Fruit fly (Drosophila melanogaster): ENCODE measurements around the gene wkd.

Gene wkd

DNA sequence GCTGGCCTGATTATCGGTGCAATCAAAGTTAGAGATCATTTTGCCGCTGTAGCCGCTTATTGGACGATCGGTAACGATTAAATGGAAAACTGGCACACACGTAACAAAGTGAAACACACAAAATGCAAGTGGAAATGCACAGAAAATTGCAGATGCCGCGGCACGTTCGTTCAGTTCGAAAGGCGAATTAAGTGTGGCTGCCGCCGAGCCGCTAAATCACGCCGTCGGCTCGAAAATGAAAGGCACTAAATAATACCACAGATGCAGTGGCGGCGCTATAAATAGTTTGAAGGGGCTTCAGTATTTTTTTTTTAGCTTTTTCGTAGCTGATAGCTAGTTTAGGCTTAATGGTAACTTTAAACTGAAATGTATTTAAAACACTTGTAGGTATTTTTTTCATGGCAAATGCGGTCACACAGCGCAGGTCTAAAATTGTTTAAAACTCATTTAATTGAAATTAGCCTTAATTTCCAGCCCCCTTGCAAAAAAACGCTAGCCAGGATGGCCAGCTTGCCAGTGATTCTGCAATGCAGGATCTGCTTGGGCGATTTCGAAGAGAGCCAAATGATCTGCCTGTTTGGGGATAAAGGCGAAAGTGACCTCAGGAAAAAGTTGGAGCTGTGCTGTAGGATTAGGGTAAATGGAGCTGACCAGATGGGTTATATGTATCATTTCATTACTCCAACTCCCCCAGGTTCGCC lies 38.5 kb downstream of the wkd start, which contains the start of the genes Jupiter and CG14710:
TSS of gene Jupiter (minus strand) at position 198 of the 701 bp plus-strand sequence.
TSS of gene CG14710 (plus strand) at position 382 of the 701 bp plus-strand sequence.
- TF ChIP-seq rn (GFP tag; IDR thresholded peaks at IDR 0.05) (peak; percentile 44; the same call in 1 of the 2 replicates), EcR (GFP tag; optimal IDR thresholded peaks at IDR 0.05) (peak; percentile 42), CG14655 (GFP tag; optimal IDR thresholded peaks at IDR 0.05) (no peak), CG4496 (GFP tag; IDR thresholded peaks at IDR 0.05) (peak; percentile 58), gl (tag; optimal IDR thresholded peaks at IDR 0.05) (peak; percentile 31), CG15710 (tag; optimal IDR thresholded peaks at IDR 0.05) (peak; percentile 35), CG17806 (tag; optimal IDR thresholded peaks at IDR 0.05) (peak; percentile 39), Snoo (tag; optimal IDR thresholded peaks at IDR 0.05) (peak; percentile 37), CG8159 (tag; optimal IDR thresholded peaks at IDR 0.05) (peak; percentile 41), Ets98B (GFP tag; IDR thresholded peaks at IDR 0.05) (peak; percentile 61; the same call in 1 of the 2 replicates), CG32121 (GFP tag; IDR thresholded peaks at IDR 0.05) (peak; percentile 57; the same call in 1 of the 2 replicates), fd96Ca (GFP tag; IDR thresholded peaks at IDR 0.05) (peak; percentile 51; the same call in 2 of the 3 replicates), Pif1B (GFP tag; optimal IDR thresholded peaks at IDR 0.05) (no peak), CG8301 (tag; optimal IDR thresholded peaks at IDR 0.05) (no peak), CG12605 (GFP tag; IDR thresholded peaks at IDR 0.05) (no peak)

DNA sequence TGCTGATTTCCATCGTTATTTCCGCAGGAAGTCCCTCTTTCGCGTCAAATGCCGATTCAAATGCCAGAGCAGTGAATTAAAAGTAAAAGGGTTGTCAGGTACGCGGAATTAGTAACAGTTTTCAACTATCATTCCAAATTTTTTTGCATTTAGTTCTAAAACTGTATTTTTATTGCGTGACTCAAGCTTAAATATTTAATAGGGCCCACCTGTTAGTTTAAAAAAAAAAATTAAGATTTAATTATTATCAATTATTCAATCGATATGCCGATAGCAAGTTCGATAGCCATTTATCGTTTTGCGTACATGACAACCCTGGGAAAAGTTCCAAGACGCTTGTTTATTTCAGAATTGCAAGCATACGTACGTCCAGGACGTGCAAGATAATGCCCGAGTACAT lies 41.6 kb downstream of the wkd start, which contains the start of gene CG14711:
TSS of gene CG14711 (plus strand) at position 315 of the 400 bp plus-strand sequence.
- peak; percentile 70 for TF ChIP-seq Snoo (tag; optimal IDR thresholded peaks at IDR 0.05)
- peak; percentile 61 for TF ChIP-seq CG34367 (tag; optimal IDR thresholded peaks at IDR 0.05)
- peak; percentile 77 for TF ChIP-seq Ets98B (GFP tag; IDR thresholded peaks at IDR 0.05)
- TF ChIP-seq gl (tag; optimal IDR thresholded peaks at IDR 0.05): peak; percentile 31
- TF ChIP-seq CG32121 (GFP tag; IDR thresholded peaks at IDR 0.05): peak; percentile 78
- no peak for TF ChIP-seq EcR (GFP tag; optimal IDR thresholded peaks at IDR 0.05)
- TF ChIP-seq CG9948 (tag; optimal IDR thresholded peaks at IDR 0.05): peak; percentile 58
- TF ChIP-seq D1 (tag; optimal IDR thresholded peaks at IDR 0.05): no peak
- TF ChIP-seq CG4496 (GFP tag; IDR thresholded peaks at IDR 0.05): peak; percentile 79; the same call in 2 of the 3 replicates
- TF ChIP-seq CG15710 (tag; optimal IDR thresholded peaks at IDR 0.05): peak; percentile 75
- no peak for TF ChIP-seq CG8301 (tag; optimal IDR thresholded peaks at IDR 0.05)
- peak; percentile 36 for TF ChIP-seq rn (GFP tag; IDR thresholded peaks at IDR 0.05)
- peak; percentile 70 for TF ChIP-seq CG17806 (tag; optimal IDR thresholded peaks at IDR 0.05)

DNA sequence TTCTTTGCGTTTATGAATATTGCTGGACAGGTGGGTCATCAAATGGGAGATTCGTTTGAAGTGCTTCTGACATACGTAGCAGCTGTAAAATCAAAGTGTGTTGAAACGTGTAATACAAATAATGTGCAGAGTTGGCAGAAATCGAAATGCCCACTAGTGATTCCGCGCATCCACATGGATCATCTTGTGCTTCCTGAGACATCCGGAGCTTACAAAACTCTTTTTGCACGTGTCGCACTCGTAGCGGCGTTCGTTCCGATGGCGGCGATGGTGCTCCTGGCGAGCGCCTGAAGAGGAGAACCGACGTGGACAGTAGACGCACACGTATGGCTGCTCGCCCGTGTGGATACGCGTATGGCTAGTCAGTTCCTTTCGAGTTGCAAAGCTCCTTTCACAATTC lies 44.2 kb downstream of the wkd start, which contains the start of gene Zaf1:
TSS of gene Zaf1 (minus strand) at position 101 of the 400 bp plus-strand sequence.
- TF ChIP-seq fd96Ca (GFP tag; IDR thresholded peaks at IDR 0.05): no peak
- no peak for TF ChIP-seq CG32121 (GFP tag; IDR thresholded peaks at IDR 0.05)

DNA sequence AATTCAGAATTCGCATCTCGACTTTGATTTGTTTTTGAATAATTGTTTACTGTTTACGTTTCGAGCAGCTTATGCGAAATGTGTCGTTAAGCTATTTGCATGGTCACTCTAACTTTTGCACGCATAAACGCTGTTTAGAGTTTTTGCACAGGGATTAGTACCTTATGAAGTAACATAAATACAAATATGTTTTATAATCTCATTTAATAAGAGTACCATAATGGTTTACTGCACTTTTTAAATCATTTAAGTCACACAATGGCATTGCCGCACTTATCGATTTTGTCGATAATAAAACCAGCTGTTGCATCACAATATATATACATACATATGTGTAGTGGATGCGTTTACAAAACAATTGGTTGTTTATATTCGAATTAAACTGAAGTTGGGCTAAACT lies 45.2 kb downstream of the wkd start, which contains the start of the genes CG6813 and CG18764:
TSS of gene CG6813 (minus strand) at position 68 of the 400 bp plus-strand sequence.
TSS of gene CG18764 (plus strand) at position 319 of the 400 bp plus-strand sequence.
- TF ChIP-seq CG34367 (tag; optimal IDR thresholded peaks at IDR 0.05): no peak

DNA sequence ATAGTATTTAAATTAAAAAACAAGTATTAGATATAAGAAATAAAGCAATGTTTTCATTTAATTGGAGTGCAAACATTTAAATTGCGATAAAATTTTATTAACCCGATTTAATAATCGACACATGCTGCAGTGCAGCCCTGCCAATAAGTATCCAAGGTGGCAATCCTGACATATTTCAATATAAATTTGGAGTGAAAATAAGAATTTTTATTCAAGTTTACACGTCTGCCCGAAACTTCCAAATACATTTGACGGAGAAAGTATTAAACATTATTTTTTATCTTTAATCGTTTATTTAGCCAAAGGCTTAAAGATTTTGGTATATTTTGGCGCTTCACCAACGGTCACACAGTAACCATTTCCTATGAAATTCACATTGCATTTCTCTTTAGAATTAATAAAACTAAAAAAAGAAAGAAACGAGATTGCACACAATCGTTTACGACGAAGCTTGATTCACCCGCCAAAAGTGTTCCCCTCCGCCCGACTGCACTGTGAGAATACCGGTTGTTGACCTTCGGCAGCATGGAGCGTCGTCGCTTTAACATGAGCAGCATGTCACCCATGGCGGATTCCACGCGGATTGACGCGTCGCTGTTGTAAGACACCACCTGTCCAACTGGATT lies 47.2 kb downstream of the wkd start, which contains the start of gene CG14712:
TSS of gene CG14712 (plus strand) at position 344 of the 626 bp plus-strand sequence.
- TF ChIP-seq Pif1A (GFP tag; optimal IDR thresholded peaks at IDR 0.05): no peak
- no peak for TF ChIP-seq Pif1B (GFP tag; optimal IDR thresholded peaks at IDR 0.05)
- no peak for TF ChIP-seq Ets98B (GFP tag; IDR thresholded peaks at IDR 0.05)
- TF ChIP-seq EcR (GFP tag; optimal IDR thresholded peaks at IDR 0.05): peak; percentile 93
